Worm (Caenorhabditis elegans) whole organism, L4/young adult: ENCODE data around the gene srx-7.

ENCODE experiments used
- W03F9.2 ChIP-seq: fragments of 150-350 bp; optimal IDR thresholded peaks from 2 replicates; lab custom pipeline; 2014; ENCODE audit warnings: missing biosample characterization, missing genetic modification characterization
- dao-5 ChIP-seq: sonication (generic microtip); optimal IDR thresholded peaks from 2 replicates; lab custom pipeline; 2016; ENCODE audit warnings: missing genotype, missing genetic modification characterization, moderate library complexity, missing compliant biosample characterization
- him-1 ChIP-seq: sonication (generic microtip); optimal IDR thresholded peaks from 2 replicates; lab custom pipeline; 2016; ENCODE audit warnings: missing genotype, missing genetic modification reagents, missing genetic modification characterization, missing compliant biosample characterization

Gene srx-7

DNA sequence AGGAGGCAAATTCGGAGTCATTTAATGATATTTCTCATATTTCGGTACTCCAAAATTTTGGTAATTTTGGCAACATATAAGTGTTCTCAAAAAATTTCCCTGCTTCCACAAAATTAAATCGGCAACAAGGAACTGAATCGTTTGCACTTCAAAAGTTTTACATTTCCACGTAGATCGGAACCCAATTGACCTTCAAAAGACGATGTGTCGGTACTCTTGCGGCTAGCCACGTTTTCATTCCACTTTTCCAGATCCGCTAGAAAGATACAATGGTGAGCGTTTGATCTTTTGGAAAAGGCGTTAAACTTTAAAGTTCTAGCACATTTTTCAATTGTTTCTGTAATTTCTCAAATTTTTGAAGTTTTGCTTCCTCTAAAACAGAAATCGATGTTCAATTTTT is 36.9 kb downstream of the srx-7 start:
- TF ChIP-seq him-1 (tag; lab: Kevin White, UChicago) = no peak
- no peak for TF ChIP-seq dao-5 (tag; lab: Kevin White, UChicago)
- no peak for TF ChIP-seq W03F9.2

DNA sequence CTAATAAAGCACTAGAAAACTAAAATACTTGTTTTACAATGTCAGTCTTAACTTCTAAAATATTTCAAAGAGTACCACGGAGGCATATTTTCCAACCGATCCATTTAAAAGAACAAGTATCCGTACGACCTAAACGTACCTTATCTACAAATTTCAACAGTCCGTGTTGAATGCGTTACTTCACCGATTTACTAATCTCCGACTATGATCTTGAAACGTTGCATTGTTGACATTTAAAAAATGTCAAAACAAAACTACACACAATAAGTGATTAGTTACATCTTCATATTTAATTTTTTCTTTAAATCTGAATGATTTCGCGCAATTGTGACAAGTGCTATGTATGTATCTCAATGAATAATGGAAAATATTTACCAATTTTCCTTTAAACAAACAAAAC is 37.8 kb downstream of the srx-7 start:
- TF ChIP-seq dao-5 (tag; lab: Kevin White, UChicago) (no peak), W03F9.2 (no peak), him-1 (tag; lab: Kevin White, UChicago) (no peak)

DNA sequence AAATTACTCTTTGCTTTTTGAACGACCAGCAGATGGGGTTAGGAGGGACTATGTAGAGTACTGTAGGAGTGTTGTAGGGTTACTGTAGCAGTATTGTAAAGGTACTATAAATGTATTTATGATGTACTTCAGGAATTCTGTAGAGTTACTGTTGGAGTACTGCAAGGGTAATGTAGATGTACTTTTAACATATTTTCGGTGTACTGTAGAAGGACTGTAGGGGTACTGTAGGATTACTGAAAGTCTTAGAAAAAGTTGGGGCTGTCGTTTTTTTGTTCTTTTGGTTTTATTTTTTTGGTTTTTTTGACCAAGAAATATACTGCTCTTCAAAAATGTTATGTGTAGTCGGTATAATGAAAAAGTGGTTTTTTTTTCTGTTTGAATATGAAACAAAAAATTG is 38.6 kb downstream of the srx-7 start:
- TF ChIP-seq dao-5 (tag; lab: Kevin White, UChicago) (no peak), him-1 (tag; lab: Kevin White, UChicago) (no peak), W03F9.2 (no peak)

DNA sequence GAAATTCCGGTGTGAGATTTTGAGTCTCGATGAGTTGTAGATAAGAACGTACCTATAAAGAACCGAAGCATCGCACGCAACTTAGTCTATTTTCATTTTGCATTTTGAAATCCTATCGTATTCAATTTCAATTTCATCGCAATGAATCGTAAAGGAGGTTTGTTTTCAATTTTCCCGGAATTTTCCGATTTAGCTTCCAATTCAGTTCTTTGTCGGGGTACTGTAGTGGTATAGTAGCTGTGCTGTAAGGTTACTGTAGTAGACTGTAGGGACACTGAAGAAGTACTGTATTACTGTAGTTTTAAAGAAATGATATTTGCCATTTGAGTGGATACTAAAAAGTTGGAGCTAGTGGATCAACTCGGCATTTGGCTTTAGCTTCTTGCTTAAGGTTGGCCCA is 39.8 kb downstream of the srx-7 start:
- no peak for TF ChIP-seq dao-5 (tag; lab: Kevin White, UChicago)
- no peak for TF ChIP-seq him-1 (tag; lab: Kevin White, UChicago)
- TF ChIP-seq W03F9.2 = no peak

DNA sequence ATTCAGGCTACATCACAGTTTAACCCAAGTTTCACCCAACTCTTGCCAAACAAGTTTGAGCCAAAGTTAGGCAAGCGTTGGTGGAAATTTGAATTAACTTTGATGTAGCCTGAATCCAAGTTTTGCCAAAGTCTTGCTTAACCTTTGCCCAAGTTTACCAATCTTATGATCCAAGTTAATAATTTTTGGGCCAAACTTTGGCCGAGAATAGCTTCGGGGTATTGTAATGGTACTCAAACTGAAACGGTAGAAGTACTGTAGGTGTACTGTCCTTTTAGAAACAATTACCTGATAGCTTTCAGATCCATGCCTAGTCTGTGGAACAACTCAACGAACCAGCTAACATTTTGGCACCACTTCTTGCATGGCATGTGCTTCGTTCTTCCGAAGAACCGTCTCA is 40.2 kb downstream of the srx-7 start, which contains the start of gene nhr-251:
Gene nhr-251 (plus strand): TSS at position 301 of the 400 bp plus-strand sequence.
- TF ChIP-seq him-1 (tag; lab: Kevin White, UChicago) (no peak), dao-5 (tag; lab: Kevin White, UChicago) (no peak), W03F9.2 (no peak)

DNA sequence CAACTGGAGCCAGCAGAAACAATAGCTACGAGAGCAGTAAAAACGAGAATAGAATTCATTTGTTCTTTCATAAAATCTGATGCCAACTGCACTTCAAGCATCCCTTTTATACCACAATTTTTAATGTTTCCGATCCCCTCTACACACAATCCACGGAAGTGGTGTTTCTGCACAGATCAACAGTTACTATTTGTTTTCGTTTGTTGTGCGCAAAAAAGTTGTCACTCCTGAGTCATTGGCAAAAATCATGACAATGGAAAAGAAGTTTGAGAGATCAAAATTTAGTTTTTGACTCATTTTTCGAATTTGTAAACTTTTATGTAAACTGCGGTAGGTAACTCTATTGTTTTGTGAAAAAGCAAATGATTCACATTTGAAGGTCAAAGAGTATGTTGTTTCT is 44.1 kb downstream of the srx-7 start, which contains the start of gene srlf-37:
Gene srlf-37 (minus strand): TSS at position 101 of the 400 bp plus-strand sequence.
- TF ChIP-seq W03F9.2 = no peak
- TF ChIP-seq dao-5 (tag; lab: Kevin White, UChicago) = no peak
- no peak for TF ChIP-seq him-1 (tag; lab: Kevin White, UChicago)

DNA sequence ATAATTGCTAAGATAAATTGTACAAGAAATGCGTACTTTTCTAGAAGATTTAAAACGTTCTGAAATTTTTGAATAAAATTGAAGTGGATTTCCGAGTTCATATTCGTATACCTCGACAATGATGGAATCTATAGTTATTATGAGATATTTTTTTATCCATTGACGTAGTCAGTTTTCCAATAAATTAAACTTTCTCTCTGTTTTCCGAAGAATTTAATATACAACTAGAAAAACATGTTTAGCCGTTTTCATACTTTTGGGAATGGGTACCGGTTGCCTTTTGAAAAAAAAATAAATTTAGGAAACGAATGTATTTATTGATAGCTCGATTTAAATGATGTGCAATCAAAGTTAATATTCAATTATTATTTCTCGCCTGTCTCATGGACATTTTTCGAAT is 48.8 kb downstream of the srx-7 start, which contains the start of gene srw-109:
Gene srw-109 (minus strand): TSS at position 101 of the 400 bp plus-strand sequence.
- no peak for TF ChIP-seq him-1 (tag; lab: Kevin White, UChicago)
- no peak for TF ChIP-seq dao-5 (tag; lab: Kevin White, UChicago)
- TF ChIP-seq W03F9.2 = no peak

DNA sequence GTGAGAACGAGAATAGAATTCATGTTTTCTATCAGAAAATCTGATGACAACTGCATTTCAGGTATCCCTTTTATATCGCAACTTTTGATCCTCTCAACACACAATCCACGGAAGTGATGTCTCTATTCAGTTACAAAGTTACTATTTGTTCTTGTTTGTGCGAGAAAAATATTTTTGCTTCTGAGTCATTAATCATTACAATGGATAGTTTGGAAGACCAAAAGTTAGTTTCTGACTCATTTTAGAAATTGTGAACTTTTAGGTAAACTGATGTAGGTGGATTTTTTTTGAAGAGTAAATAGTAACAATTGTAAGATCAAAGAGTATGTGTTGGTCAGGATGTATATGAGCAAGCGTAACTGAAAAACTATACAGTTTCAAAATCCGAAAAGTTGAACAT is 49.7 kb downstream of the srx-7 start, which contains the start of gene srlf-36:
Gene srlf-36 (minus strand): TSS at position 101 of the 400 bp plus-strand sequence.
- TF ChIP-seq him-1 (tag; lab: Kevin White, UChicago) (no peak), dao-5 (tag; lab: Kevin White, UChicago) (no peak), W03F9.2 (no peak)

DNA sequence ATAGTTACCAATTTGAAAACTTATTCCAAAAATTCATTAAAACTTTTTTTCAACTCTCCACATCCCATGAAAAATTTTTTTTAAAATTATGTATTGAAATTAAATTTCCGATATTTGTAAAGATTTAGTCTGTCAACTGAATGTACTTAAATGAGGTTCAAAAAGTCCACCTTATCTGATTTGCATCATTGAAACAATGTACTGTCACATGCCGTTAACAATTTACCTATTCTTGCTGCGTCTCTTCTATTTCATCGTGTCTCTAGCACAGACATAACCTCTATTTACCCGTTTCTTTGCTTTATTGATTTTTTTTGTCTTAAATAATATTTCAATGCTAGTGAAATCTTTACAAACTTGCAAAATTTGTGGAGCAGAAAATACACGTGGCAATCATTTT is 50.2 kb downstream of the srx-7 start, which contains the start of gene nhr-90:
Gene nhr-90 (plus strand): TSS at position 296 of the 400 bp plus-strand sequence.
- TF ChIP-seq him-1 (tag; lab: Kevin White, UChicago) (no peak), dao-5 (tag; lab: Kevin White, UChicago) (no peak), W03F9.2 (no peak)
